Fruit fly (Drosophila melanogaster) whole organism, embryonic: Measurements from ENCODE around the gene Ire1.

Experiments
- Aef1 ChIP-seq: fragments of 200-800 bp; sonication (Bioruptor generic); IDR thresholded peaks from 3 replicates; pipeline ENCODE4 v1.3.6; 2022; ENCODE audit warnings: missing biosample characterization, missing genetic modification characterization
- BtbVII ChIP-seq: fragments of 200-800 bp; sonication (Bioruptor generic); optimal IDR thresholded peaks from 3 replicates; lab custom pipeline; 2017; ENCODE audit warnings: missing biosample characterization, mild to moderate bottlenecking, missing genetic modification characterization
- CG10321 ChIP-seq: fragments of 200-800 bp; sonication (Bioruptor generic); IDR thresholded peaks from 2 replicates; pipeline ENCODE4 v1.3.6; 2022; ENCODE audit warnings: missing biosample characterization, missing genetic modification characterization
- CG12071 ChIP-seq: fragments of 200-800 bp; sonication (Bioruptor generic); optimal IDR thresholded peaks from 3 replicates; lab custom pipeline; 2018; ENCODE audit warnings: missing biosample characterization, mild to moderate bottlenecking, missing genetic modification characterization
- CG12659 ChIP-seq: fragments of 200-800 bp; sonication (Bioruptor generic); optimal IDR thresholded peaks from 3 replicates; lab custom pipeline; 2017; ENCODE audit warnings: mild to moderate bottlenecking, missing biosample characterization, missing genetic modification reagents, missing genetic modification characterization
- CG12769 ChIP-seq: fragments of 200-800 bp; sonication (Bioruptor generic); optimal IDR thresholded peaks from 2 replicates; lab custom pipeline; 2019; ENCODE audit warnings: missing biosample characterization, mild to moderate bottlenecking, missing genetic modification characterization, moderate library complexity
- CG14050 ChIP-seq: fragments of 200-800 bp; sonication (Bioruptor generic); IDR thresholded peaks from 3 replicates; pipeline ENCODE4 v1.3.6; 2022; ENCODE audit warnings: missing biosample characterization, missing genetic modification characterization
- CG15073 ChIP-seq: fragments of 200-800 bp; sonication (Bioruptor generic); optimal IDR thresholded peaks from 2 replicates; lab custom pipeline; 2016; ENCODE audit warnings: missing biosample characterization, missing genetic modification characterization
- CG16813 ChIP-seq: fragments of 200-800 bp; sonication (Bioruptor generic); IDR thresholded peaks from 3 replicates; pipeline ENCODE4 v1.3.6; 2022; ENCODE audit warnings: missing biosample characterization, missing genetic modification characterization; ENCODE audit not compliant: partially characterized antibody
- CG17186 ChIP-seq: fragments of 200-800 bp; sonication (Bioruptor generic); optimal IDR thresholded peaks from 3 replicates; lab custom pipeline; 2017; ENCODE audit warnings: missing biosample characterization, missing genetic modification reagents, missing genetic modification characterization
- CG17361 ChIP-seq: fragments of 200-800 bp; sonication (Bioruptor generic); IDR thresholded peaks from 3 replicates; pipeline ENCODE4 v1.3.6; 2022; ENCODE audit warnings: missing biosample characterization, missing genetic modification characterization
- CG17829 ChIP-seq: fragments of 200-800 bp; optimal IDR thresholded peaks from 2 replicates; lab custom pipeline; 2019; ENCODE audit warnings: missing biosample characterization, mild to moderate bottlenecking, missing genetic modification characterization, moderate library complexity
- CG2120 ChIP-seq: fragments of 200-800 bp; sonication (Bioruptor generic); optimal IDR thresholded peaks from 3 replicates; lab custom pipeline; 2016; ENCODE audit warnings: missing biosample characterization, missing genetic modification characterization
- CG2678 ChIP-seq: fragments of 200-800 bp; sonication (Bioruptor generic); optimal IDR thresholded peaks from 3 replicates; lab custom pipeline; 2019; ENCODE audit warnings: missing biosample characterization, mild to moderate bottlenecking, missing genetic modification characterization, moderate library complexity
- CG2889 ChIP-seq: fragments of 200-800 bp; sonication (Bioruptor generic); IDR thresholded peaks from 3 replicates; pipeline ENCODE4 v1.3.6; 2022; ENCODE audit warnings: missing biosample characterization, missing genetic modification characterization
- CG33557 ChIP-seq: fragments of 200-800 bp; sonication (Bioruptor generic); optimal IDR thresholded peaks from 2 replicates; lab custom pipeline; 2019; ENCODE audit warnings: missing biosample characterization, mild to moderate bottlenecking, missing genetic modification characterization, moderate library complexity
- CG6175 ChIP-seq: fragments of 200-800 bp; sonication (Bioruptor generic); IDR thresholded peaks from 3 replicates; pipeline ENCODE4 v1.3.6; 2022; ENCODE audit warnings: missing biosample characterization, missing genetic modification characterization
- CG6854 ChIP-seq: fragments of 200-800 bp; sonication (Bioruptor generic); optimal IDR thresholded peaks from 3 replicates; lab custom pipeline; 2017; ENCODE audit warnings: missing biosample characterization, mild to moderate bottlenecking, missing genetic modification characterization
- CG8089 ChIP-seq: fragments of 200-800 bp; sonication (Bioruptor generic); optimal IDR thresholded peaks from 3 replicates; lab custom pipeline; 2016; ENCODE audit warnings: missing biosample characterization, missing genetic modification characterization
- CG9727 ChIP-seq: fragments of 200-800 bp; sonication (Bioruptor generic); optimal IDR thresholded peaks from 3 replicates; lab custom pipeline; 2017; ENCODE audit warnings: missing biosample characterization, mild to moderate bottlenecking, missing genetic modification characterization
- CrebB ChIP-seq: fragments of 200-800 bp; sonication (Bioruptor generic); optimal IDR thresholded peaks from 3 replicates; lab custom pipeline; 2018; ENCODE audit warnings: missing biosample characterization, mild to moderate bottlenecking, missing genetic modification characterization
- Dip2 ChIP-seq: fragments of 200-800 bp; sonication (Bioruptor generic); IDR thresholded peaks from 2 replicates; pipeline ENCODE4 v1.3.6; 2022; ENCODE audit warnings: missing biosample characterization, missing genetic modification characterization
- Doc2 ChIP-seq: fragments of 200-800 bp; sonication (Bioruptor generic); IDR thresholded peaks from 2 replicates; pipeline ENCODE4 v1.3.6; 2022; ENCODE audit warnings: missing biosample characterization, missing genetic modification characterization
- Elba2 ChIP-seq: fragments of 200-800 bp; sonication (Bioruptor generic); optimal IDR thresholded peaks from 3 replicates; lab custom pipeline; 2016; ENCODE audit warnings: missing biosample characterization, missing genetic modification characterization
- Ets97D ChIP-seq: fragments of 200-800 bp; sonication (Bioruptor generic); optimal IDR thresholded peaks from 3 replicates; lab custom pipeline; 2016; ENCODE audit warnings: missing biosample characterization, missing genetic modification characterization
- Oli ChIP-seq: fragments of 200-800 bp; sonication (Bioruptor generic); optimal IDR thresholded peaks from 2 replicates; lab custom pipeline; 2018; ENCODE audit warnings: missing biosample characterization, mild to moderate bottlenecking, missing genetic modification characterization, moderate library complexity
- Optix ChIP-seq: fragments of 200-800 bp; sonication (Bioruptor generic); IDR thresholded peaks from 3 replicates; pipeline ENCODE4 v1.3.6; 2022; ENCODE audit warnings: missing biosample characterization, missing genetic modification characterization
- Sox100B ChIP-seq: fragments of 200-800 bp; sonication (Bioruptor generic); optimal IDR thresholded peaks from 3 replicates; lab custom pipeline; 2018; ENCODE audit warnings: missing biosample characterization, mild to moderate bottlenecking, missing genetic modification characterization
- Vsx1 ChIP-seq: fragments of 200-800 bp; sonication (Bioruptor generic); optimal IDR thresholded peaks from 2 replicates; lab custom pipeline; 2017; ENCODE audit warnings: missing biosample characterization, mild to moderate bottlenecking, missing genetic modification characterization, missing genetic modification reagents
- bbx ChIP-seq: fragments of 200-800 bp; sonication (Bioruptor generic); IDR thresholded peaks from 2 replicates; pipeline ENCODE4 v1.3.6; 2022; ENCODE audit warnings: missing biosample characterization, missing genetic modification characterization; ENCODE audit not compliant: partially characterized antibody
- bowl ChIP-seq: fragments of 200-800 bp; sonication (Bioruptor generic); IDR thresholded peaks from 2 replicates; pipeline ENCODE4 v1.3.6; 2022; ENCODE audit warnings: missing biosample characterization, missing genetic modification characterization
- da ChIP-seq: fragments of 200-800 bp; sonication (Bioruptor generic); optimal IDR thresholded peaks from 2 replicates; lab custom pipeline; 2016; ENCODE audit warnings: missing biosample characterization, missing genetic modification characterization
- ftz-f1 ChIP-seq: fragments of 200-800 bp; sonication (Bioruptor generic); optimal IDR thresholded peaks from 2 replicates; lab custom pipeline; 2016; ENCODE audit warnings: missing biosample characterization, missing genetic modification characterization
- grau ChIP-seq: fragments of 200-800 bp; optimal IDR thresholded peaks from 3 replicates; lab custom pipeline; 2019; ENCODE audit warnings: missing biosample characterization, mild to moderate bottlenecking, missing genetic modification characterization, moderate library complexity
- hkb ChIP-seq, 2 experiments: fragments of 200-800 bp in 1 of 2; fragments of >200 bp in 1 of 2; sonication (Bioruptor generic) in 1 of 2; IDR thresholded peaks in 1 of 2; optimal IDR thresholded peaks in 1 of 2; 2 replicates each; pipeline versions ENCODE4 v1.3.6 to Lab custom; 2017 to 2022; ENCODE audit warnings: missing biosample characterization in 1 of 2, missing genetic modification characterization in 1 of 2
- inv ChIP-seq: fragments of 200-800 bp; sonication (Bioruptor generic); IDR thresholded peaks from 2 replicates; pipeline ENCODE4 v1.3.6; 2022; ENCODE audit warnings: missing biosample characterization, missing genetic modification characterization; ENCODE audit not compliant: partially characterized antibody
- knrl ChIP-seq: fragments of 200-800 bp; sonication (Bioruptor generic); IDR thresholded peaks from 3 replicates; pipeline ENCODE4 v1.3.6; 2022; ENCODE audit warnings: missing biosample characterization, missing genetic modification characterization; ENCODE audit not compliant: partially characterized antibody
- lab ChIP-seq: fragments of 200-800 bp; sonication (Bioruptor generic); optimal IDR thresholded peaks from 3 replicates; lab custom pipeline; 2017; ENCODE audit warnings: missing biosample characterization, missing genetic modification characterization, mild to moderate bottlenecking, moderate library complexity, missing genetic modification reagents
- lilli ChIP-seq: fragments of 200-800 bp; sonication (Bioruptor generic); optimal IDR thresholded peaks from 3 replicates; lab custom pipeline; 2016; ENCODE audit warnings: missing biosample characterization, missing genetic modification characterization
- nom ChIP-seq: fragments of 200-800 bp; sonication (Bioruptor generic); optimal IDR thresholded peaks from 2 replicates; lab custom pipeline; 2017; ENCODE audit warnings: missing biosample characterization, missing genetic modification characterization, mild to moderate bottlenecking, moderate library complexity, missing genetic modification reagents
- onecut ChIP-seq: fragments of 200-800 bp; sonication (Bioruptor generic); IDR thresholded peaks from 2 replicates; pipeline ENCODE4 v1.3.6; 2022; ENCODE audit warnings: missing biosample characterization, missing genetic modification characterization
- otp ChIP-seq: fragments of 200-800 bp; sonication (Bioruptor generic); IDR thresholded peaks from 3 replicates; pipeline ENCODE4, ENCODE4 v1.3.6; 2022; ENCODE audit warnings: missing biosample characterization, missing genetic modification characterization
- phol ChIP-seq: fragments of 200-800 bp; sonication (Bioruptor generic); optimal IDR thresholded peaks from 3 replicates; lab custom pipeline; 2018; ENCODE audit warnings: missing biosample characterization, mild to moderate bottlenecking, missing genetic modification characterization, moderate library complexity
- pum ChIP-seq: fragments of 200-800 bp; sonication (Bioruptor generic); optimal IDR thresholded peaks from 2 replicates; lab custom pipeline; 2016; ENCODE audit warnings: missing biosample characterization, missing genetic modification characterization
- schlank ChIP-seq: fragments of 200-800 bp; sonication (Bioruptor generic); optimal IDR thresholded peaks from 2 replicates; lab custom pipeline; 2018; ENCODE audit warnings: missing biosample characterization, mild to moderate bottlenecking, missing genetic modification characterization
- sisA ChIP-seq: fragments of 200-800 bp; sonication (Bioruptor generic); IDR thresholded peaks from 2 replicates; pipeline ENCODE4 v1.3.6; 2022; ENCODE audit warnings: missing biosample characterization, missing genetic modification characterization
- so ChIP-seq: fragments of 200-800 bp; sonication (Bioruptor generic); IDR thresholded peaks from 3 replicates; pipeline ENCODE4 v1.3.6; 2022; ENCODE audit warnings: missing biosample characterization, missing genetic modification characterization
- tgo ChIP-seq: fragments of 200-800 bp; sonication (Bioruptor generic); IDR thresholded peaks from 3 replicates; pipeline ENCODE4 v1.3.6; 2022; ENCODE audit warnings: missing biosample characterization, missing genetic modification characterization

Gene Ire1

dm6 chr3R:19877427-19878076 is 16.5 kb upstream of the Ire1 start, which contains the start of the genes CG17186 and Arc42 (continued):
- TF ChIP-seq inv (no peak), CG12769 (tag; lab: Kevin White, UChicago) (no peak), schlank (no peak), onecut (no peak), CG33557 (GFP tag; lab: Kevin White, UChicago) (peak; percentile 11), CG6175 (GFP tag; lab: Robert Waterston, UW) (no peak), Ets97D (GFP tag; lab: Kevin White, UChicago) (peak; percentile 47), BtbVII (GFP tag; lab: Kevin White, UChicago) (no peak), CG6854 (GFP tag; lab: Kevin White, UChicago) (no peak), da (GFP tag; lab: Kevin White, UChicago) (no peak), phol (tag; lab: Kevin White, UChicago) (peak; percentile 64), Dip2 (GFP tag; lab: Robert Waterston, UW) (no peak), CG8089 (GFP tag; lab: Kevin White, UChicago) (no peak), Optix (GFP tag; lab: Robert Waterston, UW) (no peak), Vsx1 (no peak), CG2678 (tag; lab: Kevin White, UChicago) (peak; percentile 20), CG9727 (GFP tag; lab: Kevin White, UChicago) (no peak), CG17186 (GFP tag; lab: Kevin White, UChicago) (peak; percentile 61), CG15073 (GFP tag; lab: Kevin White, UChicago) (no peak), lab (GFP tag; lab: Kevin White, UChicago) (no peak), lilli (peak; percentile 36), Doc2 (GFP tag; lab: Robert Waterston, UW) (no peak), Elba2 (GFP tag; lab: Kevin White, UChicago) (no peak), sisA (GFP tag; lab: Robert Waterston, UW) (no peak), CG12659 (GFP tag; lab: Kevin White, UChicago) (peak; percentile 67), ftz-f1 (GFP tag; lab: Kevin White, UChicago) (no peak), pum (no peak), CG14050 (GFP tag; lab: Robert Waterston, UW) (no peak; the same call in 2 of the 3 replicates), so (no peak), knrl (GFP tag; lab: Robert Waterston, UW) (peak; percentile 13; the same call in 1 of the 3 replicates), Aef1 (GFP tag; lab: Robert Waterston, UW) (no peak)
- TF ChIP-seq, all 482 proteins: peak for 101

- TF ChIP-seq CG17361 (GFP tag; lab: Robert Waterston, UW) (peak; percentile 40; the same call in 1 of the 3 replicates), grau (tag; lab: Kevin White, UChicago) (peak; percentile 40), bowl (no peak), CG12071 (GFP tag; lab: Kevin White, UChicago) (no peak), CG2120 (GFP tag; lab: Kevin White, UChicago) (peak; percentile 42), CG10321 (GFP tag; lab: Robert Waterston, UW) (0 out of 2 replicates have a peak, but pooled peaks have one; percentile 33), CG16813 (no peak), CG2889 (GFP tag; lab: Robert Waterston, UW) (no peak), Sox100B (GFP tag; lab: Kevin White, UChicago) (peak; percentile 41), CrebB (peak; percentile 21), CG17829 (tag; lab: Kevin White, UChicago) (peak; percentile 20), hkb (optimal IDR thresholded peaks at IDR 0.05; lab: Kevin White, UChicago) (no peak), hkb (GFP tag; IDR thresholded peaks at IDR 0.05; lab: Robert Waterston, UW) (peak; percentile 73), bbx (GFP tag; lab: Robert Waterston, UW) (peak; percentile 34; the same call in 1 of the 2 replicates), tgo (GFP tag; lab: Robert Waterston, UW) (peak; percentile 63), otp (GFP tag; lab: Robert Waterston, UW) (no peak), Optix (GFP tag; lab: Robert Waterston, UW) (peak; percentile 61; the same call in 2 of the 3 replicates), nom (GFP tag; lab: Kevin White, UChicago) (peak; percentile 56), Oli (tag; lab: Kevin White, UChicago) (peak; percentile 11)
Observed at dm6 chr3R:19875118-19875887, 14.2 kb upstream of the Ire1 start, which contains the start of gene Mrp5. Gene Mrp5, minus strand, starts transcription at chr3R:19875678.
